Worm (Caenorhabditis elegans) whole organism, L4 larva: Measurements from ENCODE around the gene F43C11.16.

Experiments used
- F49E8.2 ChIP-seq: sonication (generic microtip); optimal IDR thresholded peaks from 2 replicates; lab custom pipeline; 2016; ENCODE audit warnings: missing compliant biosample characterization, mild to moderate bottlenecking, missing genetic modification characterization, borderline replicate concordance
- ZK337.2 ChIP-seq: fragments of 200-800 bp; sonication (Bioruptor generic); IDR thresholded peaks from 2 replicates; pipeline ENCODE4 v1.3.6; 2022; ENCODE audit warnings: missing genetic modification reagents, missing genetic modification characterization, missing compliant biosample characterization
- ceh-62 ChIP-seq: sonication (generic microtip); optimal IDR thresholded peaks from 2 replicates; lab custom pipeline; 2017; ENCODE audit warnings: missing biosample characterization, missing genetic modification characterization
- gei-8 ChIP-seq: fragments of 200-800 bp; sonication (Bioruptor generic); optimal IDR thresholded peaks from 2 replicates; lab custom pipeline; 2018; ENCODE audit warnings: mild to moderate bottlenecking, missing genetic modification characterization, missing compliant biosample characterization
- lim-7 ChIP-seq: fragments of 200-800 bp; sonication (Bioruptor generic); IDR thresholded peaks from 2 replicates; pipeline ENCODE4 v1.3.6; 2022; ENCODE audit warnings: missing genetic modification characterization, missing compliant biosample characterization
- lin-29 ChIP-seq: fragments of 200-800 bp; sonication (Bioruptor generic); IDR thresholded peaks from 2 replicates; pipeline ENCODE4 v1.3.6; 2022; ENCODE audit warnings: missing genetic modification reagents, missing genetic modification characterization, missing compliant biosample characterization
- nhr-102 ChIP-seq: sonication (generic microtip); optimal IDR thresholded peaks from 2 replicates; lab custom pipeline; 2016; ENCODE audit warnings: mild to moderate bottlenecking, missing genetic modification characterization, moderate library complexity, missing compliant biosample characterization
- nhr-25 ChIP-seq: sonication (generic microtip); optimal IDR thresholded peaks from 2 replicates; lab custom pipeline; 2017; ENCODE audit warnings: missing genetic modification characterization, mild to moderate bottlenecking, missing compliant biosample characterization, antibody characterized with exemption, moderate library complexity, borderline replicate concordance; ENCODE audit not compliant: insufficient read depth
- nhr-28 ChIP-seq: fragments of 150-350 bp; optimal IDR thresholded peaks from 2 replicates; lab custom pipeline; 2014; ENCODE audit warnings: missing biosample characterization, missing genetic modification characterization
- nhr-76 ChIP-seq: fragments of 150-350 bp; optimal IDR thresholded peaks from 2 replicates; lab custom pipeline; 2014; ENCODE audit warnings: missing biosample characterization, missing genetic modification characterization
- pqm-1 ChIP-seq: sonication (generic microtip); optimal IDR thresholded peaks from 2 replicates; lab custom pipeline; 2017; ENCODE audit warnings: missing biosample characterization, missing genetic modification characterization
- snpc-4 ChIP-seq: fragments of 150-350 bp; optimal IDR thresholded peaks from 2 replicates; lab custom pipeline; 2014; ENCODE audit warnings: missing biosample characterization, missing genetic modification characterization
- vab-7 ChIP-seq: fragments of 200-800 bp; sonication (Bioruptor generic); IDR thresholded peaks from 2 replicates; pipeline ENCODE4 v1.3.6; 2022; ENCODE audit warnings: missing genetic modification reagents, missing genetic modification characterization, missing compliant biosample characterization
- ztf-11 ChIP-seq: fragments of 150-350 bp; optimal IDR thresholded peaks from 2 replicates; lab custom pipeline; 2014; ENCODE audit warnings: missing biosample characterization, missing genetic modification characterization

ce11 chrII:2403984-2404383 is 44.1 kb upstream of the F43C11.16 start, which contains the start of gene F16G10.1:
- no peak for TF ChIP-seq nhr-28 (tag; lab: Kevin White, UChicago)
- TF ChIP-seq snpc-4 (tag; lab: Kevin White, UChicago), result no peak
- TF ChIP-seq ZK337.2 (GFP tag; lab: Robert Waterston, UW), result no peak
- TF ChIP-seq gei-8, result no peak
- TF ChIP-seq nhr-25 (tag; lab: Kevin White, UChicago), result no peak
- TF ChIP-seq ceh-62 (tag; lab: Kevin White, UChicago), result no peak
- TF ChIP-seq F49E8.2 (tag; lab: Kevin White, UChicago), result no peak
- no peak for TF ChIP-seq nhr-76
- no peak for TF ChIP-seq ztf-11 (tag; lab: Kevin White, UChicago)
- TF ChIP-seq nhr-102, result no peak
- TF ChIP-seq lin-29, result no peak
- no peak for TF ChIP-seq lim-7
- no peak for TF ChIP-seq vab-7 (GFP tag; lab: Robert Waterston, UW)
- TF ChIP-seq pqm-1, result no peak
